Worm (Caenorhabditis elegans) whole organism, L4/young adult: ENCODE results near the gene gpa-1.

ENCODE experiments used
- W03F9.2 ChIP-seq: fragments of 150-350 bp; optimal IDR thresholded peaks from 2 replicates; lab custom pipeline; 2014; ENCODE audit warnings: missing biosample characterization, missing genetic modification characterization
- him-1 ChIP-seq: sonication (generic microtip); optimal IDR thresholded peaks from 2 replicates; lab custom pipeline; 2016; ENCODE audit warnings: missing genotype, missing genetic modification reagents, missing genetic modification characterization, missing compliant biosample characterization

DNA sequence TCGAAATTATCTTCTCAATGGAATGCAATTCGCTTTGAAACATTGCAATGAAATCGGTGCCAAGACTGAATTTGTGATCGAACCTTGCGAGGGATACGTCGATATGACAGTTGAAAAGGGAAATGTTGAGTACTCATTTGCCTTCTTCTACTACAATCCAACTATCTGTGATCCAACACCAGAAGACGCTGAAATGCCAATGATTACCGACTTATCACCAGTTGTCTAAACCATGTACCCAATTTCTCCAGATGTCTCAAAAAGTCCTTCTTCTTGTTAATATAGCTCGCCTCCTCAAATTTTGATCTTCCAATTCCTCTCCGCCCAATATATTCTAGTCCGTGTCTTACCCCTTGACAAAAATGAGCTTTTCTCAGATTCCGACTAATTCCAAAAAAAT, 38.7 kb upstream of the gpa-1 start:
- TF ChIP-seq W03F9.2 (tag; lab: Kevin White, UChicago) (no peak), him-1 (tag; lab: Kevin White, UChicago) (no peak)
